Fruit fly (Drosophila melanogaster): ENCODE results near the gene KaiR1D.

The KaiR1D gene

dm6 chr3R:20834770-20835183 lies 31.3 kb downstream of the KaiR1D start (continued):
- no peak for TF ChIP-seq ac (GFP tag; optimal IDR thresholded peaks at IDR 0.05)
- no peak for TF ChIP-seq jing (GFP tag; optimal IDR thresholded peaks at IDR 0.05)
- TF ChIP-seq CG13296 (GFP tag; optimal IDR thresholded peaks at IDR 0.05), result peak; percentile 73
- no peak for TF ChIP-seq CG10959 (GFP tag; IDR thresholded peaks at IDR 0.05)
- TF ChIP-seq Hmr (GFP tag; optimal IDR thresholded peaks at IDR 0.05), result peak; percentile 71
- peak; percentile 40 for TF ChIP-seq CG11504 (tag; optimal IDR thresholded peaks at IDR 0.05)
- no peak for TF ChIP-seq ssp (GFP tag; IDR thresholded peaks at IDR 0.05)
- peak; percentile 26 for TF ChIP-seq cato (GFP tag; optimal IDR thresholded peaks at IDR 0.05; ENCODE audit: borderline replicate concordance)
- peak; percentile 14 for TF ChIP-seq CG2202 (tag; optimal IDR thresholded peaks at IDR 0.05)
- no peak for TF ChIP-seq CG1024 (GFP tag; IDR thresholded peaks at IDR 0.05)
- peak; percentile 4 for TF ChIP-seq CG6683 (GFP tag; optimal IDR thresholded peaks at IDR 0.05)
- no peak for TF ChIP-seq br (optimal IDR thresholded peaks at IDR 0.05)
- TF ChIP-seq CG15601 (tag; optimal IDR thresholded peaks at IDR 0.05), result peak; percentile 48
- no peak for TF ChIP-seq wdn (GFP tag; IDR thresholded peaks at IDR 0.05)
- TF ChIP-seq dimm (GFP tag; IDR thresholded peaks at IDR 0.05), result no peak
- TF ChIP-seq sr (GFP tag; IDR thresholded peaks at IDR 0.05), result 0 out of 3 replicates have a peak, but pooled peaks have one; percentile 5
- TF ChIP-seq Med (GFP tag), result peak; percentile 90
- no peak for TF ChIP-seq sens-2 (GFP tag; IDR thresholded peaks at IDR 0.05)
- TF ChIP-seq CG18619 (GFP tag; optimal IDR thresholded peaks at IDR 0.05), result peak; percentile 55
- no peak for TF ChIP-seq amos (GFP tag; IDR thresholded peaks at IDR 0.05; ENCODE audit: partially characterized antibody)
- no peak for TF ChIP-seq CG17802 (tag; optimal IDR thresholded peaks at IDR 0.05)
- TF ChIP-seq zen2 (GFP tag; IDR thresholded peaks at IDR 0.05; ENCODE audit: partially characterized antibody), result no peak
- no peak for TF ChIP-seq pan (optimal IDR thresholded peaks at IDR 0.05)
- TF ChIP-seq pan (GFP tag; optimal IDR thresholded peaks at IDR 0.05 in 1 of 2, IDR thresholded peaks at IDR 0.05 in 1 of 2), result no peak
- no peak for TF ChIP-seq sim (GFP tag; IDR thresholded peaks at IDR 0.05)
- no peak for TF ChIP-seq sqz (GFP tag; optimal IDR thresholded peaks at IDR 0.05)
- TF ChIP-seq CG8388 (GFP tag; optimal IDR thresholded peaks at IDR 0.05), result no peak
- TF ChIP-seq CG14014 (GFP tag; IDR thresholded peaks at IDR 0.05), result peak; percentile 49; the same call in 1 of the 2 replicates
- TF ChIP-seq hb (GFP tag; IDR thresholded peaks at IDR 0.05; ENCODE audit: partially characterized antibody), result no peak
- TF ChIP-seq Scr (GFP tag; IDR thresholded peaks at IDR 0.05; ENCODE audit: partially characterized antibody), result no peak
- TF ChIP-seq en (GFP tag; optimal IDR thresholded peaks at IDR 0.05), result no peak
- peak; percentile 75 for TF ChIP-seq CG7987 (GFP tag; optimal IDR thresholded peaks at IDR 0.05)
- TF ChIP-seq nmo (GFP tag; optimal IDR thresholded peaks at IDR 0.05), result no peak
- no peak for TF ChIP-seq CG17328 (GFP tag; IDR thresholded peaks at IDR 0.05)
- TF ChIP-seq gsb (GFP tag; IDR thresholded peaks at IDR 0.05), result no peak
- 0 out of 3 replicates have a peak, but pooled peaks have one; percentile 11 for TF ChIP-seq z (GFP tag; IDR thresholded peaks at IDR 0.05)
- TF ChIP-seq Ada2b (GFP tag; IDR thresholded peaks at IDR 0.05), result no peak; the same call in 1 of the 2 replicates
- TF ChIP-seq Hr78 (GFP tag; optimal IDR thresholded peaks at IDR 0.05), result no peak
- peak; percentile 22 for TF ChIP-seq CG18764 (GFP tag; optimal IDR thresholded peaks at IDR 0.05)
- TF ChIP-seq slp2 (GFP tag; optimal IDR thresholded peaks at IDR 0.05), result no peak
- TF ChIP-seq jigr1 (GFP tag; IDR thresholded peaks at IDR 0.05), result no peak
- TF ChIP-seq zfh1 (GFP tag; IDR thresholded peaks at IDR 0.05), result no peak
- no peak for TF ChIP-seq MESR4 (GFP tag; optimal IDR thresholded peaks at IDR 0.05)
- TF ChIP-seq CG30403 (GFP tag; optimal IDR thresholded peaks at IDR 0.05), result no peak
- TF ChIP-seq Hey (tag; optimal IDR thresholded peaks at IDR 0.05), result peak; percentile 9
- TF ChIP-seq Stat92E (GFP tag; optimal IDR thresholded peaks at IDR 0.05), result no peak
- TF ChIP-seq Elba2 (GFP tag; optimal IDR thresholded peaks at IDR 0.05), result no peak
- TF ChIP-seq fru (optimal IDR thresholded peaks at IDR 0.05), result no peak
- no peak for TF ChIP-seq CG17829 (tag; optimal IDR thresholded peaks at IDR 0.05)

Data from whole organism, embryonic.